Fruit fly (Drosophila melanogaster) S2 (cell line): ENCODE measurements around the gene CG17343.

Experiments
- CG8478 ChIP-seq: fragments of >200 bp; optimal IDR thresholded peaks from 2 replicates; lab custom pipeline; 2018
- CTCF ChIP-seq, 2 experiments: fragments of >200 bp; optimal IDR thresholded peaks; 2 replicates each; lab custom pipeline; 2018

DNA sequence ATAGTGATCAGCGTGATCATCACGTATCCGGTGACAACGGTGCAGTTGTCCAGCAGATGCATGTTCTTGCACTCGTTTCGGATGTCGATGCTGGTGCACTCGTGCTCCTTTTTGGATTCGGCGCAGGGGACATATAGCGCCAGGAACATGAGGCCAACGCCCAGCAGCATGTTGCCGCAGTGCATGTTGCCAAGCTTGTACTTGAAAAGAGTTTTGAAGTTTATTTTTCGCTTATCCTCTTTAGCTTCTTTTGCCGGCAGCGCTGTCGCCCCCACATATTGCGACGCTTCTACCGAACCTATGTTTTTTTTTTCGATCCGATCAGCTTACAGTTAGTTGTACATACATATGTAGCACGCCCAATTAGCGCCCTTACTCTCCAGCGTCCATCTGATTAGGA lies 3.7 kb downstream of the CG17343 start:
- TF ChIP-seq CTCF (optimal IDR thresholded peaks at IDR 0.05; lab: Kevin White, UChicago), result no peak
- TF ChIP-seq CG8478 (lab: Kevin White, UChicago), result no peak
